Worm (Caenorhabditis elegans) whole organism, L1 larva: ENCODE data around the gene ZK1055.2.

ENCODE experiments used
- ceh-82 ChIP-seq, 3 experiments: fragments of 150-350 bp in 1 of 3; sonication (generic microtip) in 2 of 3; optimal IDR thresholded peaks; 2 replicates each; lab custom pipeline; 2014 to 2017; ENCODE audit warnings: missing biosample characterization in 3 of 3, missing genetic modification characterization in 3 of 3
- dpl-1 ChIP-seq, 3 experiments: fragments of 150-350 bp in 2 of 3; sonication (generic microtip) in 1 of 3; optimal IDR thresholded peaks; 2 replicates each; lab custom pipeline; 2014 to 2017; ENCODE audit warnings: missing biosample characterization in 3 of 3, missing genetic modification characterization in 3 of 3, missing genetic modification reagents in 3 of 3
- fkh-10 ChIP-seq: sonication (generic microtip); optimal IDR thresholded peaks from 2 replicates; lab custom pipeline; 2017; ENCODE audit warnings: missing biosample characterization, missing genetic modification reagents, missing genetic modification characterization
- lir-3 ChIP-seq: sonication (generic microtip); optimal IDR thresholded peaks from 2 replicates; lab custom pipeline; 2016; ENCODE audit warnings: mild to moderate bottlenecking, missing genetic modification characterization, moderate library complexity, missing compliant biosample characterization; ENCODE audit not compliant: poor library complexity
- mef-2 ChIP-seq: fragments of 150-350 bp; optimal IDR thresholded peaks from 2 replicates; lab custom pipeline; 2014; ENCODE audit warnings: missing biosample characterization, missing genetic modification characterization
- skn-1 ChIP-seq: fragments of 150-350 bp; optimal IDR thresholded peaks from 2 replicates; lab custom pipeline; 2014; ENCODE audit warnings: missing biosample characterization, missing genetic modification characterization

- TF ChIP-seq fkh-10 (no peak), skn-1 (no peak), mef-2 (tag; lab: Kevin White, UChicago) (no peak), dpl-1 (GFP tag; optimal IDR thresholded peaks at IDR 0.05; lab: Kevin White, UChicago) (no peak), lir-3 (no peak), ceh-82 (tag; optimal IDR thresholded peaks at IDR 0.05; lab: Kevin White, UChicago) (no peak)
Observed at ce11 chrV:6548309-6548708, 42.1 kb upstream of the ZK1055.2 start.
